Fruit fly (Drosophila melanogaster) whole organism, adult: Measurements from ENCODE around the gene hdm.
A peak's percentile ranks its signal among the peaks of the same experiment; 100 is the strongest.

Experiments
- CG11617 ChIP-seq: fragments of 200-800 bp; sonication (Bioruptor generic); optimal IDR thresholded peaks from 2 replicates; lab custom pipeline; 2017; ENCODE audit warnings: mild to moderate bottlenecking, missing biosample characterization, missing genetic modification reagents, missing genetic modification characterization
- CG12768 ChIP-seq: fragments of 200-800 bp; sonication (Bioruptor generic); optimal IDR thresholded peaks from 2 replicates; lab custom pipeline; 2017; ENCODE audit warnings: missing biosample characterization, missing genetic modification characterization, mild to moderate bottlenecking, moderate library complexity, missing genetic modification reagents
- CG14711 ChIP-seq: fragments of 200-800 bp; sonication (Bioruptor generic); optimal IDR thresholded peaks from 2 replicates; lab custom pipeline; 2018; ENCODE audit warnings: missing biosample characterization, mild to moderate bottlenecking, missing genetic modification characterization, moderate library complexity
- CG1620 ChIP-seq: fragments of 200-800 bp; sonication (Bioruptor generic); optimal IDR thresholded peaks from 2 replicates; lab custom pipeline; 2016; ENCODE audit warnings: missing biosample characterization, missing genetic modification characterization
- CG33017 ChIP-seq: fragments of 200-800 bp; sonication (Bioruptor generic); optimal IDR thresholded peaks from 2 replicates; lab custom pipeline; 2018; ENCODE audit warnings: missing biosample characterization, mild to moderate bottlenecking, missing genetic modification characterization, moderate library complexity
- CG5204 ChIP-seq: fragments of 200-800 bp; sonication (Bioruptor generic); optimal IDR thresholded peaks from 2 replicates; lab custom pipeline; 2016; ENCODE audit warnings: missing biosample characterization, missing genetic modification characterization
- CG7045 ChIP-seq: fragments of 200-800 bp; sonication (Bioruptor generic); optimal IDR thresholded peaks from 2 replicates; lab custom pipeline; 2017; ENCODE audit warnings: missing biosample characterization, mild to moderate bottlenecking, missing genetic modification characterization
- CG7101 ChIP-seq: fragments of 200-800 bp; sonication (Bioruptor generic); optimal IDR thresholded peaks from 2 replicates; lab custom pipeline; 2018; ENCODE audit warnings: missing biosample characterization, mild to moderate bottlenecking, missing genetic modification characterization, moderate library complexity
- Clk ChIP-seq: fragments of 200-800 bp; sonication (Bioruptor generic); optimal IDR thresholded peaks from 2 replicates; lab custom pipeline; 2017; ENCODE audit warnings: missing biosample characterization, missing genetic modification characterization
- Crg-1 ChIP-seq: fragments of 200-800 bp; sonication (Bioruptor generic); optimal IDR thresholded peaks from 2 replicates; lab custom pipeline; 2016; ENCODE audit warnings: missing biosample characterization, missing genetic modification characterization
- Hr96 ChIP-seq: fragments of 200-800 bp; sonication (Bioruptor generic); optimal IDR thresholded peaks from 2 replicates; lab custom pipeline; 2016; ENCODE audit warnings: missing biosample characterization, missing genetic modification characterization
- Mnt ChIP-seq: fragments of 200-800 bp; sonication (Bioruptor generic); optimal IDR thresholded peaks from 2 replicates; lab custom pipeline; 2016; ENCODE audit warnings: missing biosample characterization, mild to moderate bottlenecking, missing genetic modification characterization
- bab1 ChIP-seq: fragments of 200-800 bp; sonication (Bioruptor generic); optimal IDR thresholded peaks from 3 replicates; lab custom pipeline; 2019; ENCODE audit warnings: missing biosample characterization, mild to moderate bottlenecking, missing genetic modification characterization, moderate library complexity
- cic ChIP-seq: fragments of 200-800 bp; sonication (Bioruptor generic); optimal IDR thresholded peaks from 2 replicates; lab custom pipeline; 2017; ENCODE audit warnings: missing biosample characterization, mild to moderate bottlenecking, missing genetic modification characterization, moderate library complexity
- cnc ChIP-seq, 2 experiments: fragments of >200 bp; optimal IDR thresholded peaks; 2 replicates each; lab custom pipeline; 2017
- kay ChIP-seq: fragments of 200-800 bp; sonication (Bioruptor generic); peaks from one replicate; lab custom pipeline; 2016; ENCODE audit warnings: missing biosample characterization, missing genetic modification characterization, borderline replicate concordance
- ovo ChIP-seq: fragments of 200-800 bp; sonication (Bioruptor generic); optimal IDR thresholded peaks from 2 replicates; lab custom pipeline; 2016; ENCODE audit warnings: missing biosample characterization, missing genetic modification characterization
- pad ChIP-seq: fragments of 200-800 bp; sonication (Bioruptor generic); optimal IDR thresholded peaks from 3 replicates; lab custom pipeline; 2017; ENCODE audit warnings: missing biosample characterization, missing genetic modification characterization, mild to moderate bottlenecking, moderate library complexity, missing genetic modification reagents
- tj ChIP-seq: fragments of 200-800 bp; sonication (Bioruptor generic); optimal IDR thresholded peaks from 3 replicates; lab custom pipeline; 2017; ENCODE audit warnings: missing biosample characterization, mild to moderate bottlenecking, missing genetic modification characterization, moderate library complexity
- toe ChIP-seq: fragments of 200-800 bp; sonication (Bioruptor generic); optimal IDR thresholded peaks from 2 replicates; lab custom pipeline; 2016; ENCODE audit warnings: missing biosample characterization, missing genetic modification characterization

Gene hdm

dm6 chrX:7920081-7920688 lies at the start of gene hdm, which contains the start of gene Ykt6:
Gene hdm (minus strand): TSS chrX:7920131.
Gene Ykt6 (plus strand): TSS chrX:7920409.
- TF ChIP-seq CG33017 (tag; lab: Kevin White, UChicago) (peak; percentile 42), toe (GFP tag; lab: Kevin White, UChicago) (peak; percentile 86), pad (GFP tag; lab: Kevin White, UChicago) (peak; percentile 96), CG7045 (no peak), CG7101 (tag; lab: Kevin White, UChicago) (peak; percentile 84), Hr96 (GFP tag; lab: Kevin White, UChicago) (no peak), CG1620 (GFP tag; lab: Kevin White, UChicago) (peak; percentile 88), CG11617 (peak; percentile 77), tj (peak; percentile 72), cic (GFP tag; lab: Kevin White, UChicago) (peak; percentile 11), ovo (GFP tag; lab: Kevin White, UChicago) (peak; percentile 92), cnc (optimal IDR thresholded peaks at IDR 0.05; lab: Kevin White, UChicago) (no peak), Crg-1 (GFP tag; lab: Kevin White, UChicago) (peak; percentile 84), CG12768 (peak; percentile 38), bab1 (peak; percentile 91), CG5204 (no peak), Mnt (GFP tag; lab: Kevin White, UChicago) (peak; percentile 83), CG14711 (tag; lab: Kevin White, UChicago) (peak; percentile 82), Clk (no peak), kay (no peak)

DNA sequence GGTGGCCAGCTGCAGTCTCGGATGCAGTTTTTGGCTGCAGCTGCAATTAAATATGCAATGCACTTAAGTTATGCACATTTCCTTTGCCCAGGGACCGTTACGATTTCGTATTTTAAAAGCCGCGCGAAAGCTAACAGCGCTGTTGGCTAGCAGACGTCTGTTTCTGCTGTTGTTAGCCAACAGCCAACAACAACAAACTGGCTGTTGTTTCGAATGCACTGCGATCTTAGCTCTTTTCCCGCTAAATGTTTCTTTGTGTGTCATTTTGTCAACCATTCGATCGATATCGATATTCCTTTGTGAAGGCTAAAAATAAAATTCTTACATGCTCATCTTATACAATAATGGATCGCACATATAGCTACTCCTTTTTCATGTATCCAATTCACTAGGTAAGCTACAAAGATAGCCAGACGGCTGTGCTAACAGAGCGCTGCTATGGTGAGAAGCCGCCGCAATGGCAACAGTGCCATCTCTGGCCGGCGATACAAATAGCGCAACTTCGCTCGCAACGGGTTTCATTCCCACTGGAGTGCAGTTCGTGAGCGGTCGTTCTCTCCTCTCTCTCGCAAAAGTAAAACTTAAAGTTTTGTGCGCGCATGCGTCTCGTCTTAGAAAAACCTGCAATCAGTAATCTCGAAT lies 49.4 kb upstream of the hdm start:
- TF ChIP-seq pad (GFP tag; lab: Kevin White, UChicago): peak; percentile 19
- TF ChIP-seq Hr96 (GFP tag; lab: Kevin White, UChicago): no peak
- TF ChIP-seq kay: no peak
- TF ChIP-seq CG7045: no peak
- TF ChIP-seq CG33017 (tag; lab: Kevin White, UChicago): no peak
- TF ChIP-seq bab1: peak; percentile 58
- no peak for TF ChIP-seq cic (GFP tag; lab: Kevin White, UChicago)
- peak; percentile 9 for TF ChIP-seq Mnt (GFP tag; lab: Kevin White, UChicago)
- no peak for TF ChIP-seq CG11617
- no peak for TF ChIP-seq Clk
- TF ChIP-seq CG12768: no peak
- no peak for TF ChIP-seq CG1620 (GFP tag; lab: Kevin White, UChicago)
- peak; percentile 54 for TF ChIP-seq Crg-1 (GFP tag; lab: Kevin White, UChicago)
- no peak for TF ChIP-seq cnc (optimal IDR thresholded peaks at IDR 0.05; lab: Kevin White, UChicago)
- no peak for TF ChIP-seq CG5204
- TF ChIP-seq toe (GFP tag; lab: Kevin White, UChicago): no peak
- no peak for TF ChIP-seq tj
- no peak for TF ChIP-seq ovo (GFP tag; lab: Kevin White, UChicago)
- peak; percentile 5 for TF ChIP-seq CG14711 (tag; lab: Kevin White, UChicago)
- TF ChIP-seq CG7101 (tag; lab: Kevin White, UChicago): no peak

dm6 chrX:7968215-7968799 lies 48.4 kb upstream of the hdm start, which contains the start of gene sws:
Gene sws (minus strand): TSS chrX:7968236.
- TF ChIP-seq CG1620 (GFP tag; lab: Kevin White, UChicago): peak; percentile 8
- no peak for TF ChIP-seq Mnt (GFP tag; lab: Kevin White, UChicago)
- TF ChIP-seq Clk: no peak
- TF ChIP-seq Hr96 (GFP tag; lab: Kevin White, UChicago): peak; percentile 52
- TF ChIP-seq cnc (optimal IDR thresholded peaks at IDR 0.05; lab: Kevin White, UChicago): no peak
- TF ChIP-seq bab1: peak; percentile 3
- TF ChIP-seq pad (GFP tag; lab: Kevin White, UChicago): no peak
- no peak for TF ChIP-seq tj
- no peak for TF ChIP-seq CG12768
- no peak for TF ChIP-seq kay
- peak; percentile 86 for TF ChIP-seq CG14711 (tag; lab: Kevin White, UChicago)
- TF ChIP-seq CG7045: no peak
- peak; percentile 61 for TF ChIP-seq CG7101 (tag; lab: Kevin White, UChicago)
- TF ChIP-seq cic (GFP tag; lab: Kevin White, UChicago): no peak
- no peak for TF ChIP-seq CG5204
- TF ChIP-seq ovo (GFP tag; lab: Kevin White, UChicago): peak; percentile 9
- TF ChIP-seq CG33017 (tag; lab: Kevin White, UChicago): no peak
- TF ChIP-seq Crg-1 (GFP tag; lab: Kevin White, UChicago): no peak
- peak; percentile 38 for TF ChIP-seq CG11617
- TF ChIP-seq toe (GFP tag; lab: Kevin White, UChicago): no peak

dm6 chrX:7967848-7968143 lies 47.9 kb upstream of the hdm start:
- TF ChIP-seq Mnt (GFP tag; lab: Kevin White, UChicago): peak; percentile 1
- no peak for TF ChIP-seq kay
- TF ChIP-seq CG12768: no peak
- TF ChIP-seq Clk: no peak
- TF ChIP-seq Crg-1 (GFP tag; lab: Kevin White, UChicago): no peak
- peak; percentile 22 for TF ChIP-seq tj

DNA sequence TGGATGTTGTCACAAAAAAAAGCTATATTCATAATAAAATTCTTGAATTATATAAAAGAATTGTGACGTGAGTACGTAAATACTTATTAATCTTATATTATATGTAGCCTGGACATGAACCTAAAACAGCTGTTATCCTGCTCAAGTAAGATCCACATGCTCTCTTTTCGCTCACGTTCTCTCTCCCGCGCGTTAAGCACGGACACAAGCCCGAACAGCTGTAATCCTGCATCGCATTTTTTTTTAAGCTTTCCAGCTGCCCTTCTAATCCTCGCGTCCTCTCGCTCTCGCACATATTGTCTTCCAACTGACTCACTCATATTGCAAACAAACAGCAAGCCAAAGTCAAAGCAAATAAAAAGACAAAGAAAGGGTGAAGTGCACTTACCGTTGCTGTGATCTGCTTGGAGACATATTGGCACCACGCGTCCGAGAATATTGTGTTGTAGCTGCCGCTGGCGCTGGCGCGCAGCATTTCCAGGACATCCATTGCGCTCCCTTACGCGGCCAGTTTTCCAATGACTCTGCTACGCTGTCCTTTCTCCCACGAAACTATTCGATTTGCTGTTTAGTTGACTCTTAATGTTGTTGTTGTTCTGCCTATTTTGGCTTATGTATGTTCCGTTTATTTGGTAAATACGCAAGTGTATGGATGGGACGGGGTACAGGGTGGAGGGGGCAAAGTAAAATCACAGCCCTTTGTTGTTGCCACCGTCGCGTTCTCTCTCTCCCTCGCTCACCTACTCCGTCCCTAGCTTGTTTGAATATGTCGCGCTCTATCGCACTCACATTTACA lies 47.3 kb upstream of the hdm start:
- TF ChIP-seq pad (GFP tag; lab: Kevin White, UChicago): peak; percentile 94
- TF ChIP-seq Mnt (GFP tag; lab: Kevin White, UChicago): no peak
